Fruit fly (Drosophila melanogaster): Measurements from ENCODE around the gene Efa6.

Efa6 gene

DNA sequence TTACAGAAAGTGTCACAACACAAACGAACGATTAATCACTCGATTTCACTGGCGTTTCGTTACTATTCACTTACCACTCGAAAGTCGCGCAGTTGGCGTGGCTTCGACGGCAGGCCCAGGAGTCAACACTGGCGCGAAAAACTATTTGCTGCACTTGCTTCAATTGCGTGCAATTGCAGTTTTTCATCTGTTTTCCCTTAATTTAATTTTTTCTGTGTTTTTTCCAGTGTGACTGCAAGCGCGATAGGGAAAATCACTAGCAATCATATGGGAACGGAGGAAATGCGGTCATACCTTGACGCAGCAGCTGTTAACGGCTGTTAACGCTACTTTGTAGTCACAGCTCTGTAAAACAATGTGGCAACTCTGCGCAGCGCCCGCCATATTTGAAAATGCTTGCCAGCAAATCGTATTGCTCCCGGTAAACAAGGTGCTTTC, 40.0 kb upstream of the Efa6 start, which contains the start of gene AdipoR:
Gene AdipoR, minus strand, starts transcription at position 262 of the 438 bp plus-strand sequence.
- TF ChIP-seq CG8119 (GFP tag; IDR thresholded peaks at IDR 0.05) (no peak), CG4318 (GFP tag; optimal IDR thresholded peaks at IDR 0.05) (no peak), OdsH (GFP tag; optimal IDR thresholded peaks at IDR 0.05) (no peak), CG32006 (GFP tag; optimal IDR thresholded peaks at IDR 0.05) (no peak), ss (GFP tag; optimal IDR thresholded peaks at IDR 0.05) (peak in 1 of 2 experiments; percentile 36), CG16779 (tag; optimal IDR thresholded peaks at IDR 0.05) (no peak), spab (GFP tag; optimal IDR thresholded peaks at IDR 0.05) (no peak), Gug (GFP tag; IDR thresholded peaks at IDR 0.05) (no peak), Eip75B (GFP tag; optimal IDR thresholded peaks at IDR 0.05) (peak; percentile 1), Eip78C (GFP tag) (peak; percentile 82), vri (GFP tag; optimal IDR thresholded peaks at IDR 0.05) (no peak), CG3032 (tag; optimal IDR thresholded peaks at IDR 0.05) (no peak), Hr4 (GFP tag; optimal IDR thresholded peaks at IDR 0.05) (peak; percentile 9), CG9139 (GFP tag; optimal IDR thresholded peaks at IDR 0.05) (no peak), Sox15 (GFP tag; optimal IDR thresholded peaks at IDR 0.05) (no peak), dsx (GFP tag; optimal IDR thresholded peaks at IDR 0.05; ENCODE audit: poor library complexity, severe bottlenecking) (peak; percentile 100), Hr39 (GFP tag; optimal IDR thresholded peaks at IDR 0.05) (no peak), Met (GFP tag; optimal IDR thresholded peaks at IDR 0.05) (peak; percentile 11), CG6276 (GFP tag; optimal IDR thresholded peaks at IDR 0.05) (no peak), CG10669 (GFP tag; optimal IDR thresholded peaks at IDR 0.05) (no peak), CG34406 (GFP tag; optimal IDR thresholded peaks at IDR 0.05) (no peak), CG11762 (GFP tag; optimal IDR thresholded peaks at IDR 0.05; ENCODE audit: insufficient read depth) (no peak), CG10631 (GFP tag; optimal IDR thresholded peaks at IDR 0.05) (no peak), CG31627 (GFP tag; optimal IDR thresholded peaks at IDR 0.05) (no peak), CG6792 (GFP tag; optimal IDR thresholded peaks at IDR 0.05) (no peak), Smox (GFP tag; optimal IDR thresholded peaks at IDR 0.05) (no peak), esn (GFP tag; optimal IDR thresholded peaks at IDR 0.05) (peak; percentile 43), Lpt (GFP tag; optimal IDR thresholded peaks at IDR 0.05) (no peak), CG7368 (GFP tag; optimal IDR thresholded peaks at IDR 0.05) (no peak), fkh (GFP tag; optimal IDR thresholded peaks at IDR 0.05) (peak; percentile 13), fd85E (GFP tag; optimal IDR thresholded peaks at IDR 0.05) (no peak), CG6163 (GFP tag; IDR thresholded peaks at IDR 0.05) (no peak), CG15336 (GFP tag; IDR thresholded peaks at IDR 0.05) (no peak), dac (GFP tag; optimal IDR thresholded peaks at IDR 0.05) (no peak), Eip93F (GFP tag; optimal IDR thresholded peaks at IDR 0.05) (no peak), svp (GFP tag) (peak; percentile 51), acj6 (GFP tag; optimal IDR thresholded peaks at IDR 0.05) (no peak), topi (GFP tag; optimal IDR thresholded peaks at IDR 0.05) (peak; percentile 21), cyc (GFP tag; optimal IDR thresholded peaks at IDR 0.05) (no peak), Ets21C (GFP tag; optimal IDR thresholded peaks at IDR 0.05) (no peak), Sox14 (GFP tag; optimal IDR thresholded peaks at IDR 0.05) (peak; percentile 50), pdm3 (GFP tag; optimal IDR thresholded peaks at IDR 0.05) (peak; percentile 1), CG11294 (GFP tag; IDR thresholded peaks at IDR 0.05) (no peak), eg (GFP tag; IDR thresholded peaks at IDR 0.05) (peak; percentile 32; the same call in 1 of the 3 replicates), CG8632 (GFP tag; optimal IDR thresholded peaks at IDR 0.05) (no peak), CG6854 (GFP tag; optimal IDR thresholded peaks at IDR 0.05) (no peak), Ets96B (tag; optimal IDR thresholded peaks at IDR 0.05) (no peak), net (GFP tag; optimal IDR thresholded peaks at IDR 0.05) (peak; percentile 39), CG3919 (GFP tag; optimal IDR thresholded peaks at IDR 0.05) (peak; percentile 36), CG8319 (GFP tag; optimal IDR thresholded peaks at IDR 0.05) (no peak)

All from whole organism, prepupa.